Fruit fly (Drosophila melanogaster) whole organism, embryonic: Measurements from ENCODE around the gene spd-2.

Source experiments
- CG1024 ChIP-seq: fragments of 200-800 bp; sonication (Bioruptor generic); IDR thresholded peaks from 2 replicates; pipeline ENCODE4 v1.3.6; 2022; ENCODE audit warnings: missing biosample characterization, missing genetic modification characterization
- CG10654 ChIP-seq: fragments of 200-800 bp; sonication (Bioruptor generic); optimal IDR thresholded peaks from 2 replicates; lab custom pipeline; 2016; ENCODE audit warnings: missing biosample characterization, missing genetic modification characterization
- CG12071 ChIP-seq: fragments of 200-800 bp; sonication (Bioruptor generic); optimal IDR thresholded peaks from 3 replicates; lab custom pipeline; 2018; ENCODE audit warnings: missing biosample characterization, mild to moderate bottlenecking, missing genetic modification characterization
- CG12104 ChIP-seq: fragments of 200-800 bp; sonication (Bioruptor generic); optimal IDR thresholded peaks from 3 replicates; lab custom pipeline; 2016; ENCODE audit warnings: missing biosample characterization, missing genetic modification characterization
- CG12299 ChIP-seq: fragments of 200-800 bp; sonication (Bioruptor generic); optimal IDR thresholded peaks from 2 replicates; lab custom pipeline; 2018; ENCODE audit warnings: missing biosample characterization, mild to moderate bottlenecking, missing genetic modification characterization
- CG1602 ChIP-seq: fragments of 200-800 bp; sonication (Bioruptor generic); optimal IDR thresholded peaks from 3 replicates; lab custom pipeline; 2016; ENCODE audit warnings: missing biosample characterization, missing genetic modification characterization
- CG1603 ChIP-seq: fragments of 200-800 bp; sonication (Bioruptor generic); optimal IDR thresholded peaks from 2 replicates; lab custom pipeline; 2019; ENCODE audit warnings: missing biosample characterization, mild to moderate bottlenecking, missing genetic modification characterization, moderate library complexity
- CG17912 ChIP-seq: fragments of 200-800 bp; sonication (Bioruptor generic); optimal IDR thresholded peaks from 2 replicates; lab custom pipeline; 2018; ENCODE audit warnings: missing biosample characterization, mild to moderate bottlenecking, missing genetic modification characterization
- CG2202 ChIP-seq: fragments of 200-800 bp; sonication (Bioruptor generic); optimal IDR thresholded peaks from 2 replicates; lab custom pipeline; 2018; ENCODE audit warnings: missing biosample characterization, mild to moderate bottlenecking, missing genetic modification characterization
- CG3407 ChIP-seq: fragments of 200-800 bp; sonication (Bioruptor generic); optimal IDR thresholded peaks from 2 replicates; lab custom pipeline; 2018; ENCODE audit warnings: missing biosample characterization, mild to moderate bottlenecking, missing genetic modification characterization
- CG34422 ChIP-seq: fragments of 200-800 bp; sonication (Bioruptor generic); IDR thresholded peaks from 3 replicates; pipeline ENCODE4 v1.3.6; 2022; ENCODE audit warnings: missing biosample characterization, missing genetic modification characterization
- CG4360 ChIP-seq: fragments of 200-800 bp; sonication (Bioruptor generic); IDR thresholded peaks from 2 replicates; pipeline ENCODE4 v1.3.6; 2022; ENCODE audit warnings: missing biosample characterization, missing genetic modification characterization
- CG6272 ChIP-seq: fragments of 200-800 bp; sonication (Bioruptor generic); IDR thresholded peaks from 2 replicates; pipeline ENCODE4 v1.3.6; 2022; ENCODE audit warnings: missing biosample characterization, missing genetic modification characterization
- CG6854 ChIP-seq: fragments of 200-800 bp; sonication (Bioruptor generic); optimal IDR thresholded peaks from 3 replicates; lab custom pipeline; 2017; ENCODE audit warnings: missing biosample characterization, mild to moderate bottlenecking, missing genetic modification characterization
- CG7357 ChIP-seq: fragments of 200-800 bp; sonication (Bioruptor generic); IDR thresholded peaks from 3 replicates; pipeline ENCODE4 v1.3.6; 2022; ENCODE audit warnings: missing biosample characterization, missing genetic modification characterization
- CG7556 ChIP-seq: fragments of 200-800 bp; sonication (Bioruptor generic); optimal IDR thresholded peaks from 2 replicates; lab custom pipeline; 2017; ENCODE audit warnings: missing biosample characterization, mild to moderate bottlenecking, missing genetic modification characterization
- CG7745 ChIP-seq: fragments of 200-800 bp; sonication (Bioruptor generic); optimal IDR thresholded peaks from 2 replicates; lab custom pipeline; 2018; ENCODE audit warnings: missing biosample characterization, mild to moderate bottlenecking, missing genetic modification characterization, moderate library complexity
- CG7928 ChIP-seq: fragments of 200-800 bp; sonication (Bioruptor generic); optimal IDR thresholded peaks from 2 replicates; lab custom pipeline; 2017; ENCODE audit warnings: missing biosample characterization, mild to moderate bottlenecking, missing genetic modification characterization
- CG8089 ChIP-seq: fragments of 200-800 bp; sonication (Bioruptor generic); optimal IDR thresholded peaks from 3 replicates; lab custom pipeline; 2016; ENCODE audit warnings: missing biosample characterization, missing genetic modification characterization
- CG8924 ChIP-seq: fragments of 200-800 bp; optimal IDR thresholded peaks from 3 replicates; lab custom pipeline; 2019; ENCODE audit warnings: missing biosample characterization, mild to moderate bottlenecking, missing genetic modification characterization, moderate library complexity
- CG9797 ChIP-seq: fragments of 200-800 bp; sonication (Bioruptor generic); optimal IDR thresholded peaks from 3 replicates; lab custom pipeline; 2018; ENCODE audit warnings: missing biosample characterization, mild to moderate bottlenecking, missing genetic modification characterization
- CG9876 ChIP-seq: fragments of 200-800 bp; sonication (Bioruptor generic); optimal IDR thresholded peaks from 2 replicates; lab custom pipeline; 2016; ENCODE audit warnings: missing biosample characterization, missing genetic modification characterization
- Camta ChIP-seq: fragments of 200-800 bp; sonication (Bioruptor generic); optimal IDR thresholded peaks from 2 replicates; lab custom pipeline; 2016; ENCODE audit warnings: missing biosample characterization, missing genetic modification characterization
- Dip2 ChIP-seq: fragments of 200-800 bp; sonication (Bioruptor generic); IDR thresholded peaks from 2 replicates; pipeline ENCODE4 v1.3.6; 2022; ENCODE audit warnings: missing biosample characterization, missing genetic modification characterization
- Eip74EF ChIP-seq, 2 experiments: fragments of 200-800 bp in 1 of 2; fragments of >200 bp in 1 of 2; sonication (Bioruptor generic) in 1 of 2; optimal IDR thresholded peaks; 2 replicates each; lab custom pipeline; 2017 to 2019; ENCODE audit warnings: missing biosample characterization in 2 of 2, missing genetic modification characterization in 2 of 2, mild to moderate bottlenecking in 1 of 2, moderate library complexity in 1 of 2
- Ets97D ChIP-seq: fragments of 200-800 bp; sonication (Bioruptor generic); optimal IDR thresholded peaks from 3 replicates; lab custom pipeline; 2016; ENCODE audit warnings: missing biosample characterization, missing genetic modification characterization
- H2.0 ChIP-seq: fragments of 200-800 bp; sonication (Bioruptor generic); IDR thresholded peaks from 2 replicates; pipeline ENCODE4 v1.3.6; 2022; ENCODE audit warnings: missing biosample characterization, missing genetic modification characterization
- HLHmδ ChIP-seq: fragments of 200-800 bp; sonication (Bioruptor generic); optimal IDR thresholded peaks from 2 replicates; lab custom pipeline; 2018; ENCODE audit warnings: missing biosample characterization, mild to moderate bottlenecking, missing genetic modification characterization, moderate library complexity
- Hmx ChIP-seq: fragments of 200-800 bp; sonication (Bioruptor generic); optimal IDR thresholded peaks from 2 replicates; lab custom pipeline; 2016; ENCODE audit warnings: missing biosample characterization, missing genetic modification characterization
- Lim3 ChIP-seq: fragments of 200-800 bp; sonication (Bioruptor generic); IDR thresholded peaks from 2 replicates; pipeline ENCODE4 v1.3.6; 2022; ENCODE audit warnings: missing biosample characterization, missing genetic modification characterization
- Nf-YA ChIP-seq: fragments of 200-800 bp; sonication (Bioruptor generic); IDR thresholded peaks from 2 replicates; pipeline ENCODE4 v1.3.6; 2022; ENCODE audit warnings: missing biosample characterization, missing genetic modification characterization
- Ptx1 ChIP-seq: fragments of 200-800 bp; sonication (Bioruptor generic); IDR thresholded peaks from 2 replicates; pipeline ENCODE4 v1.3.6; 2022; ENCODE audit warnings: missing biosample characterization, missing genetic modification characterization
- Sox100B ChIP-seq: fragments of 200-800 bp; sonication (Bioruptor generic); optimal IDR thresholded peaks from 3 replicates; lab custom pipeline; 2018; ENCODE audit warnings: missing biosample characterization, mild to moderate bottlenecking, missing genetic modification characterization
- Sry-δ ChIP-seq: fragments of 200-800 bp; sonication (Bioruptor generic); optimal IDR thresholded peaks from 2 replicates; lab custom pipeline; 2016; ENCODE audit warnings: missing biosample characterization, missing genetic modification characterization
- Usf ChIP-seq: fragments of 200-800 bp; sonication (Bioruptor generic); optimal IDR thresholded peaks from 2 replicates; lab custom pipeline; 2017; ENCODE audit warnings: missing genotype, missing biosample characterization, missing genetic modification characterization
- Xbp1 ChIP-seq: fragments of 200-800 bp; sonication (Bioruptor generic); optimal IDR thresholded peaks from 3 replicates; lab custom pipeline; 2016; ENCODE audit warnings: missing biosample characterization, mild to moderate bottlenecking, missing genetic modification characterization
- ab ChIP-seq: fragments of 200-800 bp; sonication (Bioruptor generic); optimal IDR thresholded peaks from 2 replicates; lab custom pipeline; 2016; ENCODE audit warnings: missing biosample characterization, missing genetic modification characterization
- ato ChIP-seq: fragments of 200-800 bp; sonication (Bioruptor generic); IDR thresholded peaks from 2 replicates; pipeline ENCODE4 v1.3.6; 2022; ENCODE audit warnings: missing biosample characterization, missing genetic modification characterization; ENCODE audit not compliant: partially characterized antibody
- bowl ChIP-seq: fragments of 200-800 bp; sonication (Bioruptor generic); IDR thresholded peaks from 2 replicates; pipeline ENCODE4 v1.3.6; 2022; ENCODE audit warnings: missing biosample characterization, missing genetic modification characterization
- btn ChIP-seq: fragments of 200-800 bp; sonication (Bioruptor generic); optimal IDR thresholded peaks from 2 replicates; lab custom pipeline; 2016; ENCODE audit warnings: missing biosample characterization, missing genetic modification characterization
- chn ChIP-seq: fragments of 200-800 bp; sonication (Bioruptor generic); optimal IDR thresholded peaks from 2 replicates; lab custom pipeline; 2016; ENCODE audit warnings: missing biosample characterization, missing genetic modification characterization
- da ChIP-seq: fragments of 200-800 bp; sonication (Bioruptor generic); optimal IDR thresholded peaks from 2 replicates; lab custom pipeline; 2016; ENCODE audit warnings: missing biosample characterization, missing genetic modification characterization
- dimm ChIP-seq: fragments of 200-800 bp; sonication (Bioruptor generic); IDR thresholded peaks from 2 replicates; pipeline ENCODE4 v1.3.6; 2022; ENCODE audit warnings: missing biosample characterization, missing genetic modification characterization
- gce ChIP-seq: fragments of 200-800 bp; sonication (Bioruptor generic); IDR thresholded peaks from 3 replicates; pipeline ENCODE4 v1.3.6; 2022; ENCODE audit warnings: missing biosample characterization, missing genetic modification characterization
- grau ChIP-seq: fragments of 200-800 bp; optimal IDR thresholded peaks from 3 replicates; lab custom pipeline; 2019; ENCODE audit warnings: missing biosample characterization, mild to moderate bottlenecking, missing genetic modification characterization, moderate library complexity
- klu ChIP-seq: fragments of 200-800 bp; sonication (Bioruptor generic); IDR thresholded peaks from 2 replicates; pipeline ENCODE4 v1.3.6; 2022; ENCODE audit warnings: missing biosample characterization, missing genetic modification characterization
- luna ChIP-seq: fragments of 200-800 bp; sonication (Bioruptor generic); optimal IDR thresholded peaks from 2 replicates; lab custom pipeline; 2016; ENCODE audit warnings: missing biosample characterization, missing genetic modification characterization
- pros ChIP-seq: fragments of 200-800 bp; sonication (Bioruptor generic); optimal IDR thresholded peaks from 3 replicates; lab custom pipeline; 2019; ENCODE audit warnings: missing biosample characterization, mild to moderate bottlenecking, missing genetic modification characterization, moderate library complexity
- pzg ChIP-seq: fragments of 200-800 bp; sonication (Bioruptor generic); optimal IDR thresholded peaks from 3 replicates; lab custom pipeline; 2018; ENCODE audit warnings: missing biosample characterization, mild to moderate bottlenecking, missing genetic modification characterization, moderate library complexity
- sqz ChIP-seq: fragments of 200-800 bp; sonication (Bioruptor generic); optimal IDR thresholded peaks from 3 replicates; lab custom pipeline; 2018; ENCODE audit warnings: missing biosample characterization, mild to moderate bottlenecking, missing genetic modification characterization
- ssp ChIP-seq: fragments of 200-800 bp; sonication (Bioruptor generic); IDR thresholded peaks from 2 replicates; pipeline ENCODE4 v1.3.6; 2022; ENCODE audit warnings: missing biosample characterization, missing genetic modification characterization
- toy ChIP-seq: fragments of 200-800 bp; sonication (Bioruptor generic); IDR thresholded peaks from 2 replicates; pipeline ENCODE4 v1.3.6; 2022; ENCODE audit warnings: missing biosample characterization, missing genetic modification characterization
- trem ChIP-seq: fragments of 200-800 bp; optimal IDR thresholded peaks from 3 replicates; lab custom pipeline; 2019; ENCODE audit warnings: missing biosample characterization, mild to moderate bottlenecking, missing genetic modification characterization, moderate library complexity

spd-2 gene

dm6 chr3L:16602736-16603144, 7.9 kb upstream of the spd-2 start, which contains the start of gene Arts (continued):
- TF ChIP-seq CG10654 (GFP tag; lab: Kevin White, UChicago) (no peak), CG1603 (tag; lab: Kevin White, UChicago) (peak; percentile 18), CG7357 (no peak), bowl (no peak), grau (tag; lab: Kevin White, UChicago) (peak; percentile 30), CG3407 (GFP tag; lab: Kevin White, UChicago) (no peak), CG7928 (GFP tag; lab: Kevin White, UChicago) (peak; percentile 89), Nf-YA (GFP tag; lab: Robert Waterston, UW) (no peak), toy (no peak), CG6854 (GFP tag; lab: Kevin White, UChicago) (no peak), CG1602 (peak; percentile 10), Ets97D (GFP tag; lab: Kevin White, UChicago) (no peak), da (GFP tag; lab: Kevin White, UChicago) (no peak), Sox100B (GFP tag; lab: Kevin White, UChicago) (peak; percentile 34), trem (tag; lab: Kevin White, UChicago) (peak; percentile 53), Xbp1 (GFP tag; lab: Kevin White, UChicago) (peak; percentile 33), CG12299 (no peak), pzg (GFP tag; lab: Kevin White, UChicago) (peak; percentile 32), ab (no peak), dimm (no peak), CG6272 (GFP tag; lab: Robert Waterston, UW) (no peak), ssp (GFP tag; lab: Robert Waterston, UW) (no peak), Sry-δ (GFP tag; lab: Kevin White, UChicago) (peak; percentile 11), btn (GFP tag; lab: Kevin White, UChicago) (no peak), Dip2 (GFP tag; lab: Robert Waterston, UW) (no peak), pros (GFP tag; lab: Kevin White, UChicago) (no peak), CG2202 (no peak), CG8924 (tag; lab: Kevin White, UChicago) (peak; percentile 20), CG7556 (GFP tag; lab: Kevin White, UChicago) (no peak), Ptx1 (GFP tag; lab: Robert Waterston, UW) (no peak), CG8089 (GFP tag; lab: Kevin White, UChicago) (no peak), CG1024 (GFP tag; lab: Robert Waterston, UW) (no peak), klu (GFP tag; lab: Robert Waterston, UW) (no peak), ato (GFP tag; lab: Robert Waterston, UW) (no peak), CG9876 (GFP tag; lab: Kevin White, UChicago) (no peak), sqz (GFP tag; lab: Kevin White, UChicago) (peak; percentile 40), Lim3 (GFP tag; lab: Robert Waterston, UW) (no peak), chn (GFP tag; lab: Kevin White, UChicago) (no peak), luna (GFP tag; lab: Kevin White, UChicago) (no peak), CG7745 (no peak), Usf (GFP tag; lab: Kevin White, UChicago) (no peak), Hmx (no peak), Camta (no peak), HLHmδ (GFP tag; lab: Kevin White, UChicago) (no peak), CG17912 (no peak), CG12104 (GFP tag; lab: Kevin White, UChicago) (no peak), H2.0 (GFP tag; lab: Robert Waterston, UW) (no peak), CG9797 (GFP tag; lab: Kevin White, UChicago) (no peak), CG12071 (no peak), Eip74EF (GFP tag; optimal IDR thresholded peaks at IDR 0.05; lab: Kevin White, UChicago) (no peak), CG4360 (GFP tag; lab: Robert Waterston, UW) (no peak), gce (no peak), CG34422 (no peak)
